Fruit fly (Drosophila melanogaster) whole organism, embryonic: ENCODE measurements around the gene dpr3.
A peak's percentile ranks its signal among the peaks of the same experiment; 100 is the strongest.

Source experiments
- Ada2b ChIP-seq: fragments of 200-800 bp; sonication (Bioruptor generic); IDR thresholded peaks from 2 replicates; pipeline ENCODE4 v1.3.6; 2022; ENCODE audit warnings: missing biosample characterization, missing genetic modification characterization
- Antp ChIP-seq: fragments of 200-800 bp; sonication (Bioruptor generic); optimal IDR thresholded peaks from 3 replicates; lab custom pipeline; 2016; ENCODE audit warnings: missing biosample characterization, missing genetic modification characterization
- Bdp1 ChIP-seq: fragments of 200-800 bp; sonication (Bioruptor generic); optimal IDR thresholded peaks from 3 replicates; lab custom pipeline; 2016; ENCODE audit warnings: missing biosample characterization, missing genetic modification characterization
- Bgb ChIP-seq: fragments of 200-800 bp; sonication (Bioruptor generic); IDR thresholded peaks from 2 replicates; pipeline ENCODE4 v1.3.6; 2022; ENCODE audit warnings: missing biosample characterization, missing genetic modification characterization; ENCODE audit not compliant: partially characterized antibody
- C15 ChIP-seq: fragments of 200-800 bp; sonication (Bioruptor generic); IDR thresholded peaks from 3 replicates; pipeline ENCODE4 v1.3.6; 2022; ENCODE audit warnings: missing biosample characterization, missing genetic modification characterization
- CG13424 ChIP-seq: fragments of 200-800 bp; sonication (Bioruptor generic); optimal IDR thresholded peaks from 2 replicates; lab custom pipeline; 2019; ENCODE audit warnings: missing biosample characterization, mild to moderate bottlenecking, missing genetic modification characterization, moderate library complexity
- CG15479 ChIP-seq: fragments of 200-800 bp; sonication (Bioruptor generic); optimal IDR thresholded peaks from 3 replicates; lab custom pipeline; 2019; ENCODE audit warnings: missing biosample characterization, mild to moderate bottlenecking, missing genetic modification characterization, moderate library complexity
- CG15514 ChIP-seq: fragments of 200-800 bp; sonication (Bioruptor generic); optimal IDR thresholded peaks from 3 replicates; lab custom pipeline; 2017; ENCODE audit warnings: missing biosample characterization, missing genetic modification characterization, mild to moderate bottlenecking, moderate library complexity, missing genetic modification reagents
- CG1602 ChIP-seq: fragments of 200-800 bp; sonication (Bioruptor generic); optimal IDR thresholded peaks from 3 replicates; lab custom pipeline; 2016; ENCODE audit warnings: missing biosample characterization, missing genetic modification characterization
- CG1603 ChIP-seq: fragments of 200-800 bp; sonication (Bioruptor generic); optimal IDR thresholded peaks from 2 replicates; lab custom pipeline; 2019; ENCODE audit warnings: missing biosample characterization, mild to moderate bottlenecking, missing genetic modification characterization, moderate library complexity
- CG1647 ChIP-seq: fragments of 200-800 bp; sonication (Bioruptor generic); optimal IDR thresholded peaks from 3 replicates; lab custom pipeline; 2016; ENCODE audit warnings: missing biosample characterization, missing genetic modification characterization
- CG16815 ChIP-seq: fragments of 200-800 bp; sonication (Bioruptor generic); optimal IDR thresholded peaks from 3 replicates; lab custom pipeline; 2017; ENCODE audit warnings: missing biosample characterization, mild to moderate bottlenecking, missing genetic modification characterization
- CG3726 ChIP-seq: fragments of 200-800 bp; sonication (Bioruptor generic); IDR thresholded peaks from 3 replicates; pipeline ENCODE4, ENCODE4 v1.3.6; 2022; ENCODE audit warnings: missing biosample characterization, missing genetic modification characterization
- CG4360 ChIP-seq: fragments of 200-800 bp; sonication (Bioruptor generic); IDR thresholded peaks from 2 replicates; pipeline ENCODE4 v1.3.6; 2022; ENCODE audit warnings: missing biosample characterization, missing genetic modification characterization
- CG6689 ChIP-seq: fragments of 200-800 bp; sonication (Bioruptor generic); IDR thresholded peaks from 2 replicates; pipeline ENCODE4 v1.3.6; 2022; ENCODE audit warnings: missing biosample characterization, missing genetic modification characterization
- CG7963 ChIP-seq: fragments of 200-800 bp; sonication (Bioruptor generic); IDR thresholded peaks from 3 replicates; pipeline ENCODE4 v1.3.6; 2022; ENCODE audit warnings: missing biosample characterization, missing genetic modification characterization; ENCODE audit not compliant: partially characterized antibody
- CG8281 ChIP-seq: fragments of 200-800 bp; sonication (Bioruptor generic); optimal IDR thresholded peaks from 2 replicates; lab custom pipeline; 2018; ENCODE audit warnings: missing biosample characterization, mild to moderate bottlenecking, missing genetic modification characterization, moderate library complexity
- CG8765 ChIP-seq: fragments of 200-800 bp; sonication (Bioruptor generic); IDR thresholded peaks from 2 replicates; pipeline ENCODE4 v1.3.6; 2022; ENCODE audit warnings: missing biosample characterization, missing genetic modification characterization
- Chrac-16 ChIP-seq: fragments of 200-800 bp; sonication (Bioruptor generic); optimal IDR thresholded peaks from 3 replicates; lab custom pipeline; 2016; ENCODE audit warnings: missing biosample characterization, missing genetic modification characterization
- Dfd ChIP-seq, 2 experiments: fragments of >200 bp; optimal IDR thresholded peaks; 2 replicates each; lab custom pipeline; 2017; ENCODE audit warnings: missing biosample characterization in 2 of 2, missing genetic modification characterization in 2 of 2
- Dll ChIP-seq: fragments of 200-800 bp; sonication (Bioruptor generic); IDR thresholded peaks from 4 replicates; pipeline ENCODE4 v1.3.6; 2022; ENCODE audit warnings: missing biosample characterization, missing genetic modification characterization; ENCODE audit not compliant: partially characterized antibody
- E2f2 ChIP-seq: fragments of 200-800 bp; sonication (Bioruptor generic); IDR thresholded peaks from 2 replicates; pipeline ENCODE4 v1.3.6; 2022; ENCODE audit warnings: missing biosample characterization, missing genetic modification characterization
- Eip74EF ChIP-seq, 2 experiments: fragments of 200-800 bp in 1 of 2; fragments of >200 bp in 1 of 2; sonication (Bioruptor generic) in 1 of 2; optimal IDR thresholded peaks; 2 replicates each; lab custom pipeline; 2017 to 2019; ENCODE audit warnings: missing biosample characterization in 2 of 2, missing genetic modification characterization in 2 of 2, mild to moderate bottlenecking in 1 of 2, moderate library complexity in 1 of 2
- GATAe ChIP-seq: fragments of 200-800 bp; sonication (Bioruptor generic); conservative IDR thresholded peaks from 2 replicates; pipeline ENCODE4 v1.3.6; 2022; ENCODE audit warnings: missing biosample characterization, missing genetic modification characterization
- HLHmδ ChIP-seq: fragments of 200-800 bp; sonication (Bioruptor generic); optimal IDR thresholded peaks from 2 replicates; lab custom pipeline; 2018; ENCODE audit warnings: missing biosample characterization, mild to moderate bottlenecking, missing genetic modification characterization, moderate library complexity
- Hr78 ChIP-seq, 2 experiments: fragments of 200-800 bp in 1 of 2; fragments of >200 bp in 1 of 2; sonication (Bioruptor generic) in 1 of 2; optimal IDR thresholded peaks; 2 replicates each; lab custom pipeline; 2017 to 2019; ENCODE audit warnings: missing biosample characterization in 2 of 2, missing genetic modification characterization in 2 of 2, mild to moderate bottlenecking in 1 of 2, moderate library complexity in 1 of 2
- Nf-YB ChIP-seq: fragments of 200-800 bp; sonication (Bioruptor generic); optimal IDR thresholded peaks from 3 replicates; lab custom pipeline; 2019; ENCODE audit warnings: missing biosample characterization, mild to moderate bottlenecking, missing genetic modification characterization, moderate library complexity
- Opbp ChIP-seq: fragments of 200-800 bp; sonication (Bioruptor generic); IDR thresholded peaks from 3 replicates; pipeline ENCODE4 v1.3.6; 2022; ENCODE audit warnings: missing biosample characterization, missing genetic modification characterization; ENCODE audit not compliant: partially characterized antibody
- Pdp1 ChIP-seq, 2 experiments: fragments of 200-800 bp; sonication (Bioruptor generic); optimal IDR thresholded peaks; 3 replicates each; lab custom pipeline; 2016; ENCODE audit warnings: missing biosample characterization in 2 of 2, missing genetic modification characterization in 2 of 2, mild to moderate bottlenecking in 1 of 2, moderate library complexity in 1 of 2
- Ravus ChIP-seq: fragments of 200-800 bp; sonication (Bioruptor generic); IDR thresholded peaks from 2 replicates; pipeline ENCODE4 v1.3.6; 2022; ENCODE audit warnings: missing biosample characterization, missing genetic modification characterization
- Scr ChIP-seq: fragments of 200-800 bp; sonication (Bioruptor generic); IDR thresholded peaks from 2 replicates; pipeline ENCODE4 v1.3.6; 2022; ENCODE audit warnings: missing biosample characterization, missing genetic modification characterization; ENCODE audit not compliant: partially characterized antibody
- Xrp1 ChIP-seq: fragments of 200-800 bp; sonication (Bioruptor generic); IDR thresholded peaks from 2 replicates; pipeline ENCODE4 v1.3.6; 2022; ENCODE audit warnings: missing biosample characterization, missing genetic modification characterization
- ab ChIP-seq: fragments of 200-800 bp; sonication (Bioruptor generic); optimal IDR thresholded peaks from 2 replicates; lab custom pipeline; 2016; ENCODE audit warnings: missing biosample characterization, missing genetic modification characterization
- al ChIP-seq: fragments of 200-800 bp; sonication (Bioruptor generic); IDR thresholded peaks from 2 replicates; pipeline ENCODE4 v1.3.6; 2022; ENCODE audit warnings: missing biosample characterization, missing genetic modification characterization
- amos ChIP-seq: fragments of 200-800 bp; sonication (Bioruptor generic); IDR thresholded peaks from 2 replicates; pipeline ENCODE4 v1.3.6; 2022; ENCODE audit warnings: missing biosample characterization, missing genetic modification characterization; ENCODE audit not compliant: partially characterized antibody
- aop ChIP-seq: fragments of 200-800 bp; sonication (Bioruptor generic); IDR thresholded peaks from 2 replicates; pipeline ENCODE4 v1.3.6; 2022; ENCODE audit warnings: missing biosample characterization, missing genetic modification characterization
- bbx ChIP-seq: fragments of 200-800 bp; sonication (Bioruptor generic); IDR thresholded peaks from 2 replicates; pipeline ENCODE4 v1.3.6; 2022; ENCODE audit warnings: missing biosample characterization, missing genetic modification characterization; ENCODE audit not compliant: partially characterized antibody
- chn ChIP-seq: fragments of 200-800 bp; sonication (Bioruptor generic); optimal IDR thresholded peaks from 2 replicates; lab custom pipeline; 2016; ENCODE audit warnings: missing biosample characterization, missing genetic modification characterization
- gro ChIP-seq: fragments of 200-800 bp; sonication (Bioruptor generic); optimal IDR thresholded peaks from 2 replicates; lab custom pipeline; 2016; ENCODE audit warnings: missing biosample characterization, missing genetic modification characterization
- ind ChIP-seq: fragments of 200-800 bp; sonication (Bioruptor generic); optimal IDR thresholded peaks from 3 replicates; lab custom pipeline; 2016; ENCODE audit warnings: missing biosample characterization, missing genetic modification characterization
- knrl ChIP-seq: fragments of 200-800 bp; sonication (Bioruptor generic); IDR thresholded peaks from 3 replicates; pipeline ENCODE4 v1.3.6; 2022; ENCODE audit warnings: missing biosample characterization, missing genetic modification characterization; ENCODE audit not compliant: partially characterized antibody
- lilli ChIP-seq: fragments of 200-800 bp; sonication (Bioruptor generic); optimal IDR thresholded peaks from 3 replicates; lab custom pipeline; 2016; ENCODE audit warnings: missing biosample characterization, missing genetic modification characterization
- luna ChIP-seq: fragments of 200-800 bp; sonication (Bioruptor generic); optimal IDR thresholded peaks from 2 replicates; lab custom pipeline; 2016; ENCODE audit warnings: missing biosample characterization, missing genetic modification characterization
- nau ChIP-seq: fragments of 200-800 bp; sonication (Bioruptor generic); optimal IDR thresholded peaks from 3 replicates; lab custom pipeline; 2017; ENCODE audit warnings: missing biosample characterization, mild to moderate bottlenecking, missing genetic modification characterization, missing genetic modification reagents
- phol ChIP-seq: fragments of 200-800 bp; sonication (Bioruptor generic); optimal IDR thresholded peaks from 3 replicates; lab custom pipeline; 2018; ENCODE audit warnings: missing biosample characterization, mild to moderate bottlenecking, missing genetic modification characterization, moderate library complexity
- row ChIP-seq: fragments of 200-800 bp; sonication (Bioruptor generic); IDR thresholded peaks from 3 replicates; pipeline ENCODE4 v1.3.6; 2022; ENCODE audit warnings: missing biosample characterization, missing genetic modification characterization
- sqz ChIP-seq: fragments of 200-800 bp; sonication (Bioruptor generic); optimal IDR thresholded peaks from 3 replicates; lab custom pipeline; 2018; ENCODE audit warnings: missing biosample characterization, mild to moderate bottlenecking, missing genetic modification characterization
- tgo ChIP-seq: fragments of 200-800 bp; sonication (Bioruptor generic); IDR thresholded peaks from 3 replicates; pipeline ENCODE4 v1.3.6; 2022; ENCODE audit warnings: missing biosample characterization, missing genetic modification characterization
- zfh1 ChIP-seq: fragments of 200-800 bp; sonication (Bioruptor generic); IDR thresholded peaks from 3 replicates; pipeline ENCODE4 v1.3.6; 2022; ENCODE audit warnings: missing biosample characterization, missing genetic modification characterization

The dpr3 gene

DNA sequence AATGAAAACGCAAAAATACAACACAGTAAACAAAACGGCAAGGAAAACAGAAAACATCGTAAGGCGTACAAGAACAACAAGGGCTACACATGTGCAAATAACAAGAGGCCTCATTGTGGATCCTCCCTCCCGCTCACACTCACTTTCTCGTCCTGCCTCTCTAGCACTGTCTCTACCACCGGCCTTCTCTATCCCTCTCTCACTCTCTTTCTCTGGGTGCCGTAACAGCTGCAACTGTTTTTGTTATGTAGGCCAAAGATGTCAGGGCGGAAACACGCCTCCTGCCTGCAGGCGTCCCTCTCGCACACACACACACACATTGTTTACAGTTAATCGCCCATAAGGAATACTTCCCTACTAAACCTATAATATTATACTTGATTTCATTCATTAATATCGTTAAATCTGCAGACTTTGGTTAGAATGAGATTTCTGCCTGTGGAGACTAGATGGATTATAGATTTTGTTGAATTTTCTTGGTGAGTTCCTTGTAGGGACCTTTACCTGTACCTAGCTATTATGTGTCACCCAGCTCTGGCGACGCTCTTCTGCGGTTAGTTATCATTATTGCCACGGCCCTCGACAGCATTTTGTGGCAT, 95.7 kb downstream of the dpr3 start (continued):
- TF ChIP-seq GATAe (GFP tag; lab: Robert Waterston, UW) (no peak), sqz (GFP tag; lab: Kevin White, UChicago) (no peak), Dfd (GFP tag; optimal IDR thresholded peaks at IDR 0.05; lab: Kevin White, UChicago) (no peak), CG15514 (GFP tag; lab: Kevin White, UChicago) (peak; percentile 4), CG6689 (GFP tag; lab: Robert Waterston, UW) (no peak), al (GFP tag; lab: Robert Waterston, UW) (no peak), CG8281 (tag; lab: Kevin White, UChicago) (no peak), gro (no peak), Antp (no peak), CG1602 (GFP tag; lab: Kevin White, UChicago) (no peak), phol (tag; lab: Kevin White, UChicago) (peak; percentile 5), row (GFP tag; lab: Robert Waterston, UW) (peak; percentile 44; the same call in 2 of the 3 replicates), nau (GFP tag; lab: Kevin White, UChicago) (no peak), chn (GFP tag; lab: Kevin White, UChicago) (no peak), Chrac-16 (GFP tag; lab: Kevin White, UChicago) (no peak), E2f2 (GFP tag; lab: Robert Waterston, UW) (no peak), C15 (no peak), CG8765 (GFP tag; lab: Robert Waterston, UW) (no peak), CG4360 (peak; percentile 83), zfh1 (GFP tag; lab: Robert Waterston, UW) (peak; percentile 18; the same call in 1 of the 3 replicates), ind (no peak), CG16815 (GFP tag; lab: Kevin White, UChicago) (no peak), Xrp1 (no peak), Pdp1 (GFP tag; optimal IDR thresholded peaks at IDR 0.05; lab: Kevin White, UChicago) (peak in 1 of 2 experiments; percentile 12), Ada2b (GFP tag; lab: Robert Waterston, UW) (no peak), tgo (GFP tag; lab: Robert Waterston, UW) (no peak; the same call in 2 of the 3 replicates), CG1603 (tag; lab: Kevin White, UChicago) (peak; percentile 5), ab (GFP tag; lab: Kevin White, UChicago) (no peak), Nf-YB (no peak), Hr78 (GFP tag; optimal IDR thresholded peaks at IDR 0.05; lab: Kevin White, UChicago) (no peak), Opbp (GFP tag; lab: Robert Waterston, UW) (no peak), Ravus (no peak)
- TF ChIP-seq, all 482 proteins: peak for 32

DNA sequence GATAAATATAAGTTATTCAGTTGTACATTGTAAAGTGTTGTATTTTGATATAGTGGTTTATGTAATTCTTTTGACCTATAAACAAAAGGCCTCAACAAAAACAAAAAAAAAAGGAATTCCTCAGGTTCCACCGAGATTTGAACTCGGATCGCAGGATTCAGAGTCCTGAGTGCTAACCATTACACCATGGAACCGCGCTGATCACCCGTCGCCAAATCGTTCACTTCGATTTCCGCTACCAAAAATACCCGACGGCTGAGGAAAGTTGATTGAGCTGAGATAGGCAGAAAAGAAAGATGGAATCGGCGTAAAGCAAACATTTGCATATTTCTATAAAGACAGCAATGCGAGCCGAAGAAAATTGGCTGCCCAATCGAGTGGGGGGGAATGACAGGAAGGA, 96.6 kb downstream of the dpr3 start:
- peak; percentile 98 for TF ChIP-seq Bdp1 (GFP tag; lab: Kevin White, UChicago)
- TF ChIP-seq bbx (GFP tag; lab: Robert Waterston, UW), result peak; percentile 68; the same call in 1 of the 2 replicates
- TF ChIP-seq luna (GFP tag; lab: Kevin White, UChicago), result no peak
- no peak for TF ChIP-seq CG13424 (tag; lab: Kevin White, UChicago)
- no peak for TF ChIP-seq Eip74EF (GFP tag; optimal IDR thresholded peaks at IDR 0.05; lab: Kevin White, UChicago)
- peak in 1 of 2 experiments; percentile 7 for TF ChIP-seq Pdp1 (GFP tag; optimal IDR thresholded peaks at IDR 0.05; lab: Kevin White, UChicago)
- TF ChIP-seq CG3726 (GFP tag; lab: Robert Waterston, UW), result no peak
- no peak for TF ChIP-seq HLHmδ (GFP tag; lab: Kevin White, UChicago)
- TF ChIP-seq CG1647, result no peak
- no peak for TF ChIP-seq Dll (GFP tag; lab: Robert Waterston, UW)
- TF ChIP-seq Bgb (GFP tag; lab: Robert Waterston, UW), result peak; percentile 56; the same call in 1 of the 2 replicates
- peak; percentile 56 for TF ChIP-seq Scr (GFP tag; lab: Robert Waterston, UW)
- TF ChIP-seq nau (GFP tag; lab: Kevin White, UChicago), result no peak
- TF ChIP-seq CG15479 (GFP tag; lab: Kevin White, UChicago), result no peak
- no peak for TF ChIP-seq lilli
- 0 out of 3 replicates have a peak, but pooled peaks have one; percentile 34 for TF ChIP-seq CG7963
- no peak for TF ChIP-seq aop (GFP tag; lab: Robert Waterston, UW)
- TF ChIP-seq amos, result peak; percentile 78; the same call in 1 of the 2 replicates
- peak; percentile 41; the same call in 1 of the 3 replicates for TF ChIP-seq knrl (GFP tag; lab: Robert Waterston, UW)
